Fruit fly (Drosophila melanogaster) Kc167 (cell line): Measurements from ENCODE around the gene Fign.

Experiments used
- Myc ChIP-seq: fragments of >200 bp; optimal IDR thresholded peaks from 2 replicates; lab custom pipeline; 2017; ENCODE audit warnings: missing external identifiers
- Sin3A ChIP-seq: fragments of >200 bp; optimal IDR thresholded peaks from 2 replicates; lab custom pipeline; 2018; ENCODE audit warnings: missing external identifiers
- h ChIP-seq: fragments of >200 bp; optimal IDR thresholded peaks from 3 replicates; lab custom pipeline; 2018; ENCODE audit warnings: missing external identifiers
- insv ChIP-seq: fragments of >200 bp; optimal IDR thresholded peaks from 3 replicates; lab custom pipeline; 2018; ENCODE audit warnings: missing external identifiers
- psq ChIP-seq: fragments of >200 bp; optimal IDR thresholded peaks from 2 replicates; lab custom pipeline; 2017; ENCODE audit warnings: missing external identifiers
- ttk ChIP-seq: sonication (Bioruptor generic); optimal IDR thresholded peaks from 2 replicates; lab custom pipeline; 2017; ENCODE audit warnings: missing external identifiers

dm6 chr2L:3327603-3328002 lies 7.9 kb upstream of the Fign start, which contains the start of gene CG33282:
- no peak for TF ChIP-seq psq (lab: Kevin White, UChicago)
- no peak for TF ChIP-seq Sin3A (lab: Kevin White, UChicago)
- TF ChIP-seq insv = no peak
- TF ChIP-seq ttk (lab: Kevin White, UChicago) = no peak
- no peak for TF ChIP-seq h
- TF ChIP-seq Myc (lab: Kevin White, UChicago) = no peak
